Fruit fly (Drosophila melanogaster) whole organism, prepupa: ENCODE results near the gene CG17597.

Experiments used
- CG10631 ChIP-seq: fragments of 200-800 bp; sonication (Bioruptor generic); optimal IDR thresholded peaks from 2 replicates; lab custom pipeline; 2016; ENCODE audit warnings: missing biosample characterization, missing genetic modification characterization
- CG34406 ChIP-seq: fragments of 200-800 bp; sonication (Bioruptor generic); optimal IDR thresholded peaks from 3 replicates; lab custom pipeline; 2016; ENCODE audit warnings: missing biosample characterization, missing genetic modification characterization
- CG3919 ChIP-seq: fragments of 200-800 bp; sonication (Bioruptor generic); optimal IDR thresholded peaks from 3 replicates; lab custom pipeline; 2016; ENCODE audit warnings: missing biosample characterization, missing genetic modification characterization
- CG6792 ChIP-seq: fragments of 200-800 bp; sonication (Bioruptor generic); optimal IDR thresholded peaks from 3 replicates; lab custom pipeline; 2016; ENCODE audit warnings: missing biosample characterization, missing genetic modification characterization
- CG8119 ChIP-seq: fragments of 200-800 bp; sonication (Bioruptor generic); IDR thresholded peaks from 3 replicates; pipeline ENCODE4 v1.3.6; 2022; ENCODE audit warnings: missing biosample characterization, missing genetic modification characterization
- Eip78C ChIP-seq: fragments of 200-800 bp; sonication (Bioruptor generic); peaks from one replicate; lab custom pipeline; 2016; ENCODE audit warnings: missing biosample characterization, missing genetic modification characterization
- Gug ChIP-seq: fragments of 200-800 bp; sonication (Bioruptor generic); IDR thresholded peaks from 2 replicates; pipeline ENCODE4 v1.3.6; 2022; ENCODE audit warnings: missing biosample characterization, missing genetic modification characterization
- Smox ChIP-seq: fragments of 200-800 bp; sonication (Bioruptor generic); optimal IDR thresholded peaks from 3 replicates; lab custom pipeline; 2016; ENCODE audit warnings: missing biosample characterization, missing genetic modification characterization
- Sox102F ChIP-seq: fragments of 200-800 bp; sonication (Bioruptor generic); optimal IDR thresholded peaks from 2 replicates; lab custom pipeline; 2016; ENCODE audit warnings: missing biosample characterization, mild to moderate bottlenecking, missing genetic modification characterization

DNA sequence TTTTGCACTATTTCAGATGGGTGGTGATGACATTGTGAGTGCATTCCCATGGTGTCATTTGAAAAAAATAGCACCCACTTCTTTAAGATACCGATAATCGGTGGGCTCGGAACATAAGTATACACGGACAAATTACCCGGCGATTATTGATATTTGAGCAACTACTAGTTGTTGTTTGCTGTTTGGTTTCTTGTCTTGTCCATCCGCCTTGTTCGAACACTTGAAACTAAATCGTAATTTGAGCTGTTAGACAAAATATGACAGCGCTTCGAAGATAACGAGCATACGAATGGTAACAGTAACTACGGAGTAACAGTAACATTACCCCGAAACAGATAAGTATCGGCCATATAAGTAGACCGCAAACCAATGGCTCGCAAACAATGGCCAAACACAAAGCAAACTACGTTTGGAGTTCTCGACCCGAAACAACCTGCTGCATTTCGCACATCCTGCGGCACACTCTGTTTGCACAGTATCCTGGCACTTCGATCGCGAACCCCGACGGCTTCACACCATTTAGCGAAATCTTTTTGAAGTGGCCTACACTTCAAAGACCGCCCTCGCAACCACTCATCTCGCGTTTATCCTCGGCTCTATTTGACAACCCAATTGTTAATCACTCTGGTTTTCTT, 49.9 kb downstream of the CG17597 start:
- TF ChIP-seq CG6792 (GFP tag; lab: Kevin White, UChicago) (no peak), Sox102F (no peak), CG10631 (GFP tag; lab: Kevin White, UChicago) (no peak), CG3919 (GFP tag; lab: Kevin White, UChicago) (no peak), CG8119 (no peak), CG34406 (GFP tag; lab: Kevin White, UChicago) (no peak), Smox (GFP tag; lab: Kevin White, UChicago) (no peak), Gug (no peak), Eip78C (GFP tag; lab: Kevin White, UChicago) (no peak)
